Worm (Caenorhabditis elegans) whole organism, young adult: Measurements from ENCODE around the gene nhr-241.

Experiments used
- F33H1.4 ChIP-seq: fragments of 200-800 bp; sonication (Bioruptor generic); IDR thresholded peaks from 2 replicates; pipeline ENCODE4 v1.3.6; 2022; ENCODE audit warnings: missing genetic modification reagents, missing genetic modification characterization, missing compliant biosample characterization
- atf-7 ChIP-seq: sonication (generic microtip); optimal IDR thresholded peaks from 2 replicates; lab custom pipeline; 2017; ENCODE audit warnings: mild to moderate bottlenecking, missing genetic modification characterization, missing compliant biosample characterization
- die-1 ChIP-seq: sonication (generic microtip); optimal IDR thresholded peaks from 2 replicates; lab custom pipeline; 2016; ENCODE audit warnings: missing genotype, mild to moderate bottlenecking, missing genetic modification characterization, missing compliant biosample characterization
- fkh-3 ChIP-seq: sonication (generic microtip); optimal IDR thresholded peaks from 2 replicates; lab custom pipeline; 2016; ENCODE audit warnings: mild to moderate bottlenecking, missing genetic modification characterization, missing compliant biosample characterization
- mxl-1 ChIP-seq: sonication (generic microtip); optimal IDR thresholded peaks from 2 replicates; lab custom pipeline; 2016; ENCODE audit warnings: missing genetic modification characterization, missing compliant biosample characterization
- nfyb-1 ChIP-seq: fragments of 200-800 bp; sonication (Bioruptor generic); IDR thresholded peaks from 2 replicates; pipeline ENCODE4 v1.3.6; 2022; ENCODE audit warnings: missing genetic modification reagents, missing genetic modification characterization, missing compliant biosample characterization
- nhr-120 ChIP-seq: fragments of 200-800 bp; sonication (Bioruptor generic); IDR thresholded peaks from 2 replicates; pipeline ENCODE4 v1.3.6; 2022; ENCODE audit warnings: missing genetic modification characterization, missing compliant biosample characterization
- nhr-90 ChIP-seq: sonication (generic microtip); optimal IDR thresholded peaks from 2 replicates; lab custom pipeline; 2016; ENCODE audit warnings: missing genotype, mild to moderate bottlenecking, missing genetic modification characterization, missing compliant biosample characterization
- pha-4 ChIP-seq: fragments of 150-350 bp; sonication (generic microtip); optimal IDR thresholded peaks from 2 replicates; lab custom pipeline; 2014; ENCODE audit warnings: missing biosample characterization, missing genetic modification reagents, missing genetic modification characterization
- rpc-1 ChIP-seq, 2 experiments: fragments of 150-350 bp in 1 of 2; sonication (generic microtip) in 1 of 2; optimal IDR thresholded peaks; 2 replicates each; lab custom pipeline; 2014 to 2018; ENCODE audit warnings: missing biosample characterization in 1 of 2, missing genetic modification characterization in 1 of 2, missing genetic modification reagents in 1 of 2, missing genotype in 1 of 2
- snpc-1.3 ChIP-seq: sonication (generic microtip); optimal IDR thresholded peaks from 2 replicates; lab custom pipeline; 2017; ENCODE audit warnings: missing genetic modification characterization, mild to moderate bottlenecking, missing compliant biosample characterization, antibody characterized with exemption, moderate library complexity, missing genotype, missing genetic modification reagents; ENCODE audit not compliant: insufficient read depth
- snpc-4 ChIP-seq, 5 experiments: fragments of 150-350 bp in 1 of 5; sonication (generic microtip) in 4 of 5; optimal IDR thresholded peaks; 2 replicates each; lab custom pipeline; 2014 to 2018; ENCODE audit warnings: missing genetic modification characterization in 5 of 5, missing biosample characterization in 3 of 5, antibody characterized with exemption in 2 of 5, mild to moderate bottlenecking in 2 of 5, missing compliant biosample characterization in 2 of 5, missing genotype in 2 of 5, moderate library complexity in 2 of 5, missing genetic modification reagents in 1 of 5
- ztf-28 ChIP-seq: fragments of 200-800 bp; sonication (Bioruptor generic); IDR thresholded peaks from 2 replicates; pipeline ENCODE4 v1.3.6; 2022; ENCODE audit warnings: missing genetic modification reagents, missing genetic modification characterization, missing compliant biosample characterization

- TF ChIP-seq nhr-120 (GFP tag; lab: Robert Waterston, UW) (no peak), fkh-3 (no peak), die-1 (tag; lab: Kevin White, UChicago) (no peak), pha-4 (tag; lab: Kevin White, UChicago) (no peak), ztf-28 (GFP tag; lab: Robert Waterston, UW) (no peak), nhr-90 (tag; lab: Kevin White, UChicago) (no peak), mxl-1 (tag; lab: Kevin White, UChicago) (no peak), snpc-4 (GFP tag; optimal IDR thresholded peaks at IDR 0.05; lab: Kevin White, UChicago) (no peak), snpc-4 (tag; optimal IDR thresholded peaks at IDR 0.05; lab: Kevin White, UChicago) (no peak), atf-7 (tag; lab: Kevin White, UChicago) (no peak), snpc-1.3 (tag; lab: Kevin White, UChicago) (no peak), nfyb-1 (GFP tag; lab: Robert Waterston, UW) (no peak), F33H1.4 (no peak), rpc-1 (optimal IDR thresholded peaks at IDR 0.05; lab: Kevin White, UChicago) (no peak), rpc-1 (tag; optimal IDR thresholded peaks at IDR 0.05; lab: Kevin White, UChicago) (no peak)
Observed at ce11 chrV:18724076-18724475, 24.8 kb downstream of the nhr-241 start.
